Worm (Caenorhabditis elegans) whole organism, L4 larva: ENCODE results near the gene srw-101.

Experiments
- F10B5.3 ChIP-seq: sonication (generic microtip); optimal IDR thresholded peaks from 2 replicates; lab custom pipeline; 2016; ENCODE audit warnings: mild to moderate bottlenecking, missing genetic modification characterization, missing compliant biosample characterization
- F44E2.7 ChIP-seq: fragments of 200-800 bp; sonication (Bioruptor generic); IDR thresholded peaks from 2 replicates; pipeline ENCODE4 v2.1.2; 2022; ENCODE audit warnings: missing genetic modification characterization, missing compliant biosample characterization
- T20F7.1 ChIP-seq: fragments of 200-800 bp; sonication (Bioruptor generic); optimal IDR thresholded peaks from 2 replicates; lab custom pipeline; 2018; ENCODE audit warnings: mild to moderate bottlenecking, missing genetic modification characterization, missing compliant biosample characterization
- Y5F2A.4 ChIP-seq: fragments of 200-800 bp; sonication (Bioruptor generic); optimal IDR thresholded peaks from 2 replicates; lab custom pipeline; 2018; ENCODE audit warnings: mild to moderate bottlenecking, missing genetic modification characterization, missing compliant biosample characterization
- aha-1 ChIP-seq: fragments of 150-350 bp; peaks from one replicate; lab custom pipeline; 2014; ENCODE audit warnings: missing biosample characterization, missing genetic modification characterization
- ceh-32 ChIP-seq: sonication (generic microtip); optimal IDR thresholded peaks from 2 replicates; lab custom pipeline; 2016; ENCODE audit warnings: mild to moderate bottlenecking, missing genetic modification characterization, missing compliant biosample characterization; ENCODE audit not compliant: poor library complexity
- ceh-82 ChIP-seq: sonication (generic microtip); optimal IDR thresholded peaks from 2 replicates; lab custom pipeline; 2017; ENCODE audit warnings: missing biosample characterization, missing genetic modification characterization
- daf-12 ChIP-seq: fragments of 150-350 bp; optimal IDR thresholded peaks from 2 replicates; lab custom pipeline; 2014; ENCODE audit warnings: missing biosample characterization, missing genetic modification reagents, missing genetic modification characterization
- dve-1 ChIP-seq: sonication (generic microtip); optimal IDR thresholded peaks from 2 replicates; lab custom pipeline; 2017; ENCODE audit warnings: antibody characterized with exemption, mild to moderate bottlenecking, missing genetic modification characterization, missing compliant biosample characterization; ENCODE audit not compliant: insufficient read depth
- fos-1 ChIP-seq: fragments of 150-350 bp; optimal IDR thresholded peaks from 2 replicates; lab custom pipeline; 2014; ENCODE audit warnings: missing biosample characterization, missing genetic modification characterization
- hlh-11 ChIP-seq: fragments of 200-800 bp; sonication (Bioruptor generic); optimal IDR thresholded peaks from 2 replicates; lab custom pipeline; 2018; ENCODE audit warnings: mild to moderate bottlenecking, missing genetic modification characterization, missing compliant biosample characterization
- hlh-30 ChIP-seq: sonication (generic microtip); optimal IDR thresholded peaks from 2 replicates; lab custom pipeline; 2017; ENCODE audit warnings: antibody characterized with exemption, mild to moderate bottlenecking, missing genetic modification characterization, missing compliant biosample characterization; ENCODE audit not compliant: insufficient read depth
- lin-1 ChIP-seq: fragments of 200-800 bp; sonication (Bioruptor generic); IDR thresholded peaks from 2 replicates; pipeline ENCODE4 v1.3.6; 2022; ENCODE audit warnings: missing genetic modification reagents, missing genetic modification characterization, missing compliant biosample characterization
- lin-39 ChIP-seq: fragments of 150-350 bp; optimal IDR thresholded peaks from 2 replicates; lab custom pipeline; 2014; ENCODE audit warnings: missing biosample characterization, missing genetic modification reagents, missing genetic modification characterization
- lsy-2 ChIP-seq, 2 experiments: fragments of 150-350 bp in 1 of 2; sonication (generic microtip) in 1 of 2; optimal IDR thresholded peaks; 2 replicates each; lab custom pipeline; 2014 to 2017; ENCODE audit warnings: missing biosample characterization in 2 of 2, missing genetic modification characterization in 2 of 2
- mdt-29 ChIP-seq: fragments of 200-800 bp; sonication (Bioruptor generic); IDR thresholded peaks from 2 replicates; pipeline ENCODE4 v1.3.6; 2022; ENCODE audit warnings: missing genetic modification reagents, missing genetic modification characterization, missing compliant biosample characterization
- mep-1 ChIP-seq: fragments of 150-350 bp; sonication (generic microtip); optimal IDR thresholded peaks from 3 replicates; lab custom pipeline; 2014; ENCODE audit warnings: missing biosample characterization, missing genetic modification characterization
- mes-2 ChIP-seq: sonication (generic microtip); optimal IDR thresholded peaks from 2 replicates; lab custom pipeline; 2016; ENCODE audit warnings: missing genotype, mild to moderate bottlenecking, missing genetic modification characterization, missing compliant biosample characterization; ENCODE audit not compliant: poor library complexity, severe bottlenecking
- mxl-2 ChIP-seq: fragments of 200-800 bp; sonication (Bioruptor generic); conservative IDR thresholded peaks from 2 replicates; pipeline ENCODE4 v1.3.6; 2022; ENCODE audit warnings: missing genetic modification reagents, missing genetic modification characterization, missing compliant biosample characterization
- nhr-102 ChIP-seq: sonication (generic microtip); optimal IDR thresholded peaks from 2 replicates; lab custom pipeline; 2016; ENCODE audit warnings: mild to moderate bottlenecking, missing genetic modification characterization, moderate library complexity, missing compliant biosample characterization
- nhr-77 ChIP-seq: fragments of 150-350 bp; optimal IDR thresholded peaks from 2 replicates; lab custom pipeline; 2014; ENCODE audit warnings: missing biosample characterization, missing genetic modification characterization
- pha-4 ChIP-seq, 2 experiments: fragments of 150-350 bp in 1 of 2; fragments of 200-800 bp in 1 of 2; sonication (Bioruptor generic) in 1 of 2; IDR thresholded peaks in 1 of 2; optimal IDR thresholded peaks in 1 of 2; 2 replicates each; pipeline versions ENCODE4 v1.3.6 to Lab custom; 2014 to 2022; ENCODE audit warnings: missing genetic modification characterization in 2 of 2, missing genetic modification reagents in 2 of 2, missing biosample characterization in 1 of 2, missing compliant biosample characterization in 1 of 2
- php-3 ChIP-seq: fragments of 200-800 bp; sonication (Bioruptor generic); IDR thresholded peaks from 2 replicates; pipeline ENCODE4 v1.3.6; 2022; ENCODE audit warnings: missing genetic modification reagents, missing genetic modification characterization, missing compliant biosample characterization
- rbr-2 ChIP-seq: sonication (generic microtip); optimal IDR thresholded peaks from 2 replicates; lab custom pipeline; 2016; ENCODE audit warnings: missing genotype, missing genetic modification characterization, missing compliant biosample characterization
- sdz-12 ChIP-seq: fragments of 200-800 bp; sonication (Bioruptor generic); optimal IDR thresholded peaks from 2 replicates; lab custom pipeline; 2018; ENCODE audit warnings: mild to moderate bottlenecking, missing genetic modification characterization, missing compliant biosample characterization
- snpc-4 ChIP-seq: fragments of 150-350 bp; optimal IDR thresholded peaks from 2 replicates; lab custom pipeline; 2014; ENCODE audit warnings: missing biosample characterization, missing genetic modification characterization
- spr-1 ChIP-seq: sonication (generic microtip); optimal IDR thresholded peaks from 2 replicates; lab custom pipeline; 2016; ENCODE audit warnings: mild to moderate bottlenecking, missing genetic modification characterization, missing compliant biosample characterization
- tag-97 ChIP-seq: fragments of 200-800 bp; sonication (Bioruptor generic); IDR thresholded peaks from 2 replicates; pipeline ENCODE4 v1.3.6; 2022; ENCODE audit warnings: missing genetic modification characterization, missing compliant biosample characterization
- unc-39 ChIP-seq: sonication (generic microtip); optimal IDR thresholded peaks from 2 replicates; lab custom pipeline; 2017; ENCODE audit warnings: missing biosample characterization, missing genetic modification characterization
- vab-7 ChIP-seq: fragments of 200-800 bp; sonication (Bioruptor generic); IDR thresholded peaks from 2 replicates; pipeline ENCODE4 v1.3.6; 2022; ENCODE audit warnings: missing genetic modification reagents, missing genetic modification characterization, missing compliant biosample characterization

srw-101 gene

ce11 chrV:1771727-1772126, 49.7 kb downstream of the srw-101 start, which contains the start of gene dhs-13 (continued):
- TF ChIP-seq hlh-11 (tag; lab: Kevin White, UChicago) = peak; percentile 83
- TF ChIP-seq F44E2.7 (GFP tag; lab: Robert Waterston, UW) = no peak
- no peak for TF ChIP-seq fos-1 (tag; lab: Kevin White, UChicago)
- TF ChIP-seq ceh-82 (tag; lab: Kevin White, UChicago) = no peak
- TF ChIP-seq snpc-4 (tag; lab: Kevin White, UChicago) = no peak
- TF ChIP-seq rbr-2 (tag; lab: Kevin White, UChicago) = no peak
- no peak for TF ChIP-seq lin-1 (GFP tag; lab: Robert Waterston, UW)
- peak; percentile 93 for TF ChIP-seq hlh-30 (tag; lab: Kevin White, UChicago)
- TF ChIP-seq aha-1 = no peak
- no peak for TF ChIP-seq pha-4 (GFP tag; IDR thresholded peaks at IDR 0.05; lab: Robert Waterston, UW)
- TF ChIP-seq pha-4 (tag; optimal IDR thresholded peaks at IDR 0.05; lab: Kevin White, UChicago) = no peak
- no peak for TF ChIP-seq mxl-2
- TF ChIP-seq php-3 = no peak
- TF ChIP-seq unc-39 (tag; lab: Kevin White, UChicago) = no peak
- TF ChIP-seq T20F7.1 (GFP tag; lab: Kevin White, UChicago) = no peak
- TF ChIP-seq daf-12 (tag; lab: Kevin White, UChicago) = no peak
- TF ChIP-seq tag-97 = no peak
- TF ChIP-seq Y5F2A.4 (GFP tag; lab: Kevin White, UChicago) = no peak
- no peak for TF ChIP-seq spr-1 (tag; lab: Kevin White, UChicago)
- TF ChIP-seq mep-1 (tag; lab: Kevin White, UChicago) = peak; percentile 28
- no peak for TF ChIP-seq nhr-77
- TF ChIP-seq mdt-29 (GFP tag; lab: Robert Waterston, UW) = no peak
- no peak for TF ChIP-seq vab-7
- TF ChIP-seq sdz-12 (GFP tag; lab: Kevin White, UChicago) = no peak
- no peak for TF ChIP-seq nhr-102 (tag; lab: Kevin White, UChicago)
- TF ChIP-seq dve-1 = peak; percentile 46
- TF ChIP-seq F10B5.3 (tag; lab: Kevin White, UChicago) = no peak
- TF ChIP-seq ceh-32 (tag; lab: Kevin White, UChicago) = no peak

ce11 chrV:1773120-1773519, 51.1 kb downstream of the srw-101 start:
- TF ChIP-seq nhr-77 = no peak
- TF ChIP-seq lsy-2 (tag; optimal IDR thresholded peaks at IDR 0.05; lab: Kevin White, UChicago) = peak in 1 of 2 experiments; percentile 14
- peak; percentile 18 for TF ChIP-seq hlh-30 (tag; lab: Kevin White, UChicago)
- no peak for TF ChIP-seq lin-39 (tag; lab: Kevin White, UChicago)
- TF ChIP-seq mes-2 (tag; lab: Kevin White, UChicago) = peak; percentile 18
- TF ChIP-seq dve-1 = peak; percentile 3
- no peak for TF ChIP-seq mep-1 (tag; lab: Kevin White, UChicago)
- TF ChIP-seq aha-1 = peak; percentile 39
